Worm (Caenorhabditis elegans) whole organism, young adult: ENCODE measurements around the gene ruvb-1.
A peak's percentile ranks its signal among the peaks of the same experiment; 100 is the strongest.

Experiments used
- B0035.1 ChIP-seq: sonication (generic microtip); optimal IDR thresholded peaks from 2 replicates; lab custom pipeline; 2016; ENCODE audit warnings: missing genetic modification characterization, mild to moderate bottlenecking, missing compliant biosample characterization, missing genotype, missing genetic modification reagents
- B0336.3 ChIP-seq: fragments of 200-800 bp; sonication (Bioruptor generic); IDR thresholded peaks from 2 replicates; pipeline ENCODE4 v1.3.6; 2022; ENCODE audit warnings: missing genetic modification characterization, missing compliant biosample characterization
- D2030.7 ChIP-seq: fragments of 200-800 bp; sonication (Bioruptor generic); IDR thresholded peaks from 2 replicates; pipeline ENCODE4 v1.3.6; 2022; ENCODE audit warnings: missing genetic modification reagents, missing genetic modification characterization, missing compliant biosample characterization
- F23B12.7 ChIP-seq: sonication (generic microtip); optimal IDR thresholded peaks from 2 replicates; lab custom pipeline; 2017; ENCODE audit warnings: missing genetic modification characterization, mild to moderate bottlenecking, missing compliant biosample characterization, antibody characterized with exemption, moderate library complexity; ENCODE audit not compliant: insufficient read depth
- F33H1.4 ChIP-seq: fragments of 200-800 bp; sonication (Bioruptor generic); IDR thresholded peaks from 2 replicates; pipeline ENCODE4 v1.3.6; 2022; ENCODE audit warnings: missing genetic modification reagents, missing genetic modification characterization, missing compliant biosample characterization
- bed-1 ChIP-seq: fragments of 200-800 bp; sonication (Bioruptor generic); IDR thresholded peaks from 2 replicates; pipeline ENCODE4 v1.3.6; 2022; ENCODE audit warnings: missing genetic modification reagents, missing genetic modification characterization, missing compliant biosample characterization
- bed-2 ChIP-seq: fragments of 200-800 bp; sonication (Bioruptor generic); IDR thresholded peaks from 2 replicates; pipeline ENCODE4 v1.3.6; 2022; ENCODE audit warnings: missing genetic modification reagents, missing genetic modification characterization, missing compliant biosample characterization
- cebp-1 ChIP-seq, 2 experiments: fragments of 200-800 bp in 1 of 2; sonication (Bioruptor generic) in 1 of 2; sonication (generic microtip) in 1 of 2; IDR thresholded peaks in 1 of 2; optimal IDR thresholded peaks in 1 of 2; 2 replicates each; pipeline versions ENCODE4 v1.3.6 to Lab custom; 2017 to 2022; ENCODE audit warnings: missing compliant biosample characterization in 2 of 2, missing genetic modification characterization in 2 of 2, mild to moderate bottlenecking in 1 of 2, missing genetic modification reagents in 1 of 2, moderate library complexity in 1 of 2
- ceh-40 ChIP-seq: fragments of 200-800 bp; sonication (Bioruptor generic); IDR thresholded peaks from 2 replicates; pipeline ENCODE4 v1.3.6; 2022; ENCODE audit warnings: missing genetic modification characterization, missing compliant biosample characterization
- ceh-91 ChIP-seq: fragments of 200-800 bp; sonication (Bioruptor generic); IDR thresholded peaks from 2 replicates; pipeline ENCODE4 v1.3.6; 2022; ENCODE audit warnings: missing genetic modification reagents, missing genetic modification characterization, missing compliant biosample characterization
- egrh-3 ChIP-seq: fragments of 200-800 bp; sonication (Bioruptor generic); IDR thresholded peaks from 2 replicates; pipeline ENCODE4 v1.3.6; 2022; ENCODE audit warnings: missing genetic modification reagents, missing genetic modification characterization, missing compliant biosample characterization
- fkh-3 ChIP-seq: sonication (generic microtip); optimal IDR thresholded peaks from 2 replicates; lab custom pipeline; 2016; ENCODE audit warnings: mild to moderate bottlenecking, missing genetic modification characterization, missing compliant biosample characterization
- hmg-1.2 ChIP-seq: fragments of 200-800 bp; sonication (Bioruptor generic); IDR thresholded peaks from 2 replicates; pipeline ENCODE4 v1.3.6; 2022; ENCODE audit warnings: missing genetic modification reagents, missing genetic modification characterization, missing compliant biosample characterization
- hmg-20 ChIP-seq: fragments of 200-800 bp; sonication (Bioruptor generic); IDR thresholded peaks from 2 replicates; pipeline ENCODE4 v1.3.6; 2022; ENCODE audit warnings: missing genetic modification reagents, missing genetic modification characterization, missing compliant biosample characterization
- lin-35 ChIP-seq, 3 experiments: fragments of 150-350 bp in 2 of 3; sonication (generic microtip) in 1 of 3; optimal IDR thresholded peaks; 2 replicates each; lab custom pipeline; 2014 to 2018; ENCODE audit warnings: missing biosample characterization in 3 of 3, missing genetic modification characterization in 3 of 3, missing genetic modification reagents in 3 of 3
- lsl-1 ChIP-seq: fragments of 200-800 bp; sonication (Bioruptor generic); optimal IDR thresholded peaks from 2 replicates; lab custom pipeline; 2018; ENCODE audit warnings: mild to moderate bottlenecking, missing genetic modification characterization, moderate library complexity, missing compliant biosample characterization
- lsy-27 ChIP-seq: sonication (generic microtip); optimal IDR thresholded peaks from 2 replicates; lab custom pipeline; 2017; ENCODE audit warnings: missing genetic modification characterization, mild to moderate bottlenecking, missing compliant biosample characterization, antibody characterized with exemption, missing genotype, borderline replicate concordance; ENCODE audit not compliant: insufficient read depth
- madf-3 ChIP-seq: fragments of 200-800 bp; sonication (Bioruptor generic); IDR thresholded peaks from 2 replicates; pipeline ENCODE4 v1.3.6; 2022; ENCODE audit warnings: missing genetic modification reagents, missing genetic modification characterization, missing compliant biosample characterization
- madf-6 ChIP-seq: fragments of 200-800 bp; sonication (Bioruptor generic); IDR thresholded peaks from 2 replicates; pipeline ENCODE4 v1.3.6; 2022; ENCODE audit warnings: missing genetic modification reagents, missing genetic modification characterization, missing compliant biosample characterization
- mel-28 ChIP-seq: sonication (generic microtip); optimal IDR thresholded peaks from 2 replicates; lab custom pipeline; 2016; ENCODE audit warnings: borderline replicate concordance, mild to moderate bottlenecking, missing genetic modification characterization, missing compliant biosample characterization
- nhr-80 ChIP-seq: sonication (generic microtip); optimal IDR thresholded peaks from 2 replicates; lab custom pipeline; 2016; ENCODE audit warnings: missing genetic modification characterization, missing compliant biosample characterization
- rec-8 ChIP-seq, 2 experiments: sonication (generic microtip); optimal IDR thresholded peaks; 2 replicates each; lab custom pipeline; 2016; ENCODE audit warnings: mild to moderate bottlenecking in 2 of 2, missing genetic modification characterization in 2 of 2, missing genetic modification reagents in 2 of 2, missing genotype in 2 of 2, missing biosample characterization in 1 of 2, missing compliant biosample characterization in 1 of 2, moderate library complexity in 1 of 2
- repo-1 ChIP-seq: sonication (generic microtip); optimal IDR thresholded peaks from 2 replicates; lab custom pipeline; 2017; ENCODE audit warnings: mild to moderate bottlenecking, missing genetic modification characterization, missing compliant biosample characterization
- sea-2 ChIP-seq: fragments of 200-800 bp; sonication (Bioruptor generic); IDR thresholded peaks from 2 replicates; pipeline ENCODE4 v1.3.6; 2022; ENCODE audit warnings: missing genetic modification characterization, missing compliant biosample characterization
- snpc-1.1 ChIP-seq: sonication (generic microtip); optimal IDR thresholded peaks from 2 replicates; lab custom pipeline; 2017; ENCODE audit warnings: missing genetic modification characterization, mild to moderate bottlenecking, missing compliant biosample characterization, antibody characterized with exemption, moderate library complexity, missing genotype, missing genetic modification reagents; ENCODE audit not compliant: insufficient read depth
- snpc-3.4 ChIP-seq: sonication (generic microtip); optimal IDR thresholded peaks from 2 replicates; lab custom pipeline; 2017; ENCODE audit warnings: missing genetic modification characterization, mild to moderate bottlenecking, missing compliant biosample characterization, antibody characterized with exemption, moderate library complexity, missing genotype, missing genetic modification reagents
- snpc-4 ChIP-seq, 5 experiments: fragments of 150-350 bp in 1 of 5; sonication (generic microtip) in 4 of 5; optimal IDR thresholded peaks; 2 replicates each; lab custom pipeline; 2014 to 2018; ENCODE audit warnings: missing genetic modification characterization in 5 of 5, missing biosample characterization in 3 of 5, antibody characterized with exemption in 2 of 5, mild to moderate bottlenecking in 2 of 5, missing compliant biosample characterization in 2 of 5, missing genotype in 2 of 5, moderate library complexity in 2 of 5, missing genetic modification reagents in 1 of 5
- somi-1 ChIP-seq: fragments of 200-800 bp; sonication (Bioruptor generic); optimal IDR thresholded peaks from 2 replicates; lab custom pipeline; 2018; ENCODE audit warnings: mild to moderate bottlenecking, missing genetic modification characterization, missing compliant biosample characterization
- unc-130 ChIP-seq: sonication (generic microtip); optimal IDR thresholded peaks from 2 replicates; lab custom pipeline; 2016; ENCODE audit warnings: missing genetic modification reagents, missing genetic modification characterization, missing compliant biosample characterization
- xnd-1 ChIP-seq: sonication (generic microtip); optimal IDR thresholded peaks from 2 replicates; lab custom pipeline; 2016; ENCODE audit warnings: missing genotype, missing genetic modification reagents, missing genetic modification characterization, missing compliant biosample characterization
- zfh-2 ChIP-seq: fragments of 200-800 bp; sonication (Bioruptor generic); conservative IDR thresholded peaks from 2 replicates; pipeline ENCODE4 v1.3.6; 2022; ENCODE audit warnings: missing genetic modification reagents, missing genetic modification characterization, missing compliant biosample characterization
- ztf-22 ChIP-seq: fragments of 200-800 bp; sonication (Bioruptor generic); optimal IDR thresholded peaks from 2 replicates; lab custom pipeline; 2018; ENCODE audit warnings: mild to moderate bottlenecking, missing genetic modification characterization, moderate library complexity, missing compliant biosample characterization

The ruvb-1 gene

ce11 chrV:10018291-10018690 is 37.7 kb upstream of the ruvb-1 start (continued):
- TF ChIP-seq unc-130 (GFP tag; lab: Kevin White, UChicago) (peak; percentile 96), ceh-91 (GFP tag; lab: Robert Waterston, UW) (peak; percentile 50; the same call in 1 of the 2 replicates), lin-35 (GFP tag; optimal IDR thresholded peaks at IDR 0.05; lab: Kevin White, UChicago) (no peak), B0336.3 (GFP tag; lab: Robert Waterston, UW) (no peak), B0035.1 (no peak), lsl-1 (peak; percentile 60), F33H1.4 (peak; percentile 26; the same call in 1 of the 2 replicates), snpc-3.4 (tag; lab: Kevin White, UChicago) (peak; percentile 88), hmg-1.2 (no peak), hmg-20 (GFP tag; lab: Robert Waterston, UW) (no peak), snpc-1.1 (no peak), bed-1 (GFP tag; lab: Robert Waterston, UW) (no peak), madf-3 (GFP tag; lab: Robert Waterston, UW) (0 out of 2 replicates have a peak, but pooled peaks have one; percentile 59), F23B12.7 (tag; lab: Kevin White, UChicago) (peak; percentile 38), zfh-2 (GFP tag; lab: Robert Waterston, UW) (no peak), D2030.7 (GFP tag; lab: Robert Waterston, UW) (peak; percentile 80)

ce11 chrV:10012639-10013038 is 32.0 kb upstream of the ruvb-1 start:
- no peak for TF ChIP-seq mel-28 (tag; lab: Kevin White, UChicago)
- TF ChIP-seq bed-2, result no peak
- TF ChIP-seq nhr-80 (tag; lab: Kevin White, UChicago), result peak; percentile 45
- TF ChIP-seq cebp-1 (GFP tag; IDR thresholded peaks at IDR 0.05; lab: Robert Waterston, UW), result no peak
- peak; percentile 49 for TF ChIP-seq cebp-1 (tag; optimal IDR thresholded peaks at IDR 0.05; lab: Kevin White, UChicago)
- no peak for TF ChIP-seq ceh-40 (GFP tag; lab: Robert Waterston, UW)

- TF ChIP-seq mel-28 (tag; lab: Kevin White, UChicago) (no peak), egrh-3 (no peak), snpc-4 (GFP tag; optimal IDR thresholded peaks at IDR 0.05; lab: Kevin White, UChicago) (no peak), snpc-4 (tag; optimal IDR thresholded peaks at IDR 0.05; lab: Kevin White, UChicago) (no peak), ceh-91 (GFP tag; lab: Robert Waterston, UW) (no peak), rec-8 (tag; optimal IDR thresholded peaks at IDR 0.05; lab: Kevin White, UChicago) (no peak), fkh-3 (tag; lab: Kevin White, UChicago) (no peak), ztf-22 (no peak), xnd-1 (tag; lab: Kevin White, UChicago) (no peak)
These were observed 31.0 kb upstream of the ruvb-1 start, which contains the start of gene lea-1 for ce11 chrV:10011623-10012022. lea-1 (plus strand) TSS chrV:10011923.

ce11 chrV:10007484-10007883 is 26.9 kb upstream of the ruvb-1 start:
- TF ChIP-seq bed-1 (GFP tag; lab: Robert Waterston, UW) (no peak), cebp-1 (GFP tag; IDR thresholded peaks at IDR 0.05; lab: Robert Waterston, UW) (no peak), cebp-1 (tag; optimal IDR thresholded peaks at IDR 0.05; lab: Kevin White, UChicago) (peak; percentile 14)

- no peak for TF ChIP-seq lsy-27 (tag; lab: Kevin White, UChicago)
- no peak for TF ChIP-seq madf-6 (GFP tag; lab: Robert Waterston, UW)
- TF ChIP-seq xnd-1 (tag; lab: Kevin White, UChicago), result no peak
- TF ChIP-seq somi-1 (GFP tag; lab: Kevin White, UChicago), result no peak
- TF ChIP-seq repo-1 (tag; lab: Kevin White, UChicago), result no peak
- TF ChIP-seq sea-2 (GFP tag; lab: Robert Waterston, UW), result no peak
These were observed 25.8 kb upstream of the ruvb-1 start for ce11 chrV:10006374-10006773.
